Fruit fly (Drosophila melanogaster): ENCODE data around the gene CG45095.

DNA sequence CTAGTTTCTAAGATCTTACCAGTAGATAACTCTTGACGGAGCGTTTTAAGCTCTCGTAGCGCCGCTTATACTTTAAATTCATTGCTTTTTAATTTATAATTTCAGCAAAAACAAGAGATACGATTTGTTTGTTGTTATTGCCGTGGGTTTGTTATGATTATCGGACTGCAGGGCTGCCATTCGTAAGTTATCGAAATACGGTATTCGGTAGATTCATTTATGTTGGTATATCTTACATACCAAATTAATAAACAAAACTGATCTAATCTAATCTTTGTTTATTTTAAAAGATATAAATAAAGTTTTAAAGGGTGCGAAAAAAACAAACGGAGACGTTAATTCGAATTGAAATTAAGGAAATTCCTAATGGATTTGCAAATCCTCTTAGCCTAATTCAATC is 46.3 kb upstream of the CG45095 start, which contains the start of the genes CG31111 and stac:
- no peak for TF ChIP-seq zfh2 (GFP tag; optimal IDR thresholded peaks at IDR 0.05)
- no peak for TF ChIP-seq Hr39 (optimal IDR thresholded peaks at IDR 0.05)

Data from whole organism, embryonic.